Fruit fly (Drosophila melanogaster) whole organism, embryonic: ENCODE results near the gene Dhc62B.

ENCODE experiments used
- B-H2 ChIP-seq: fragments of 200-800 bp; sonication (Bioruptor generic); optimal IDR thresholded peaks from 2 replicates; lab custom pipeline; 2018; ENCODE audit warnings: missing biosample characterization, mild to moderate bottlenecking, missing genetic modification characterization
- Bteb2 ChIP-seq: fragments of 200-800 bp; sonication (Bioruptor generic); optimal IDR thresholded peaks from 2 replicates; lab custom pipeline; 2016; ENCODE audit warnings: missing biosample characterization, missing genetic modification characterization
- CG10209 ChIP-seq: fragments of 200-800 bp; sonication (Bioruptor generic); optimal IDR thresholded peaks from 3 replicates; lab custom pipeline; 2017; ENCODE audit warnings: missing biosample characterization, mild to moderate bottlenecking, missing genetic modification characterization, missing genetic modification reagents
- CG14667 ChIP-seq: fragments of 200-800 bp; sonication (Bioruptor generic); IDR thresholded peaks from 2 replicates; pipeline ENCODE4 v1.3.6; 2022; ENCODE audit warnings: missing biosample characterization, missing genetic modification characterization
- CG15601 ChIP-seq: fragments of 200-800 bp; sonication (Bioruptor generic); optimal IDR thresholded peaks from 3 replicates; lab custom pipeline; 2019; ENCODE audit warnings: missing biosample characterization, mild to moderate bottlenecking, missing genetic modification characterization, moderate library complexity
- CG17612 ChIP-seq: fragments of 200-800 bp; sonication (Bioruptor generic); IDR thresholded peaks from 2 replicates; pipeline ENCODE4 v1.3.6; 2022; ENCODE audit warnings: missing biosample characterization, missing genetic modification characterization
- CG18011 ChIP-seq: fragments of 200-800 bp; sonication (Bioruptor generic); optimal IDR thresholded peaks from 2 replicates; lab custom pipeline; 2017; ENCODE audit warnings: missing biosample characterization, missing genetic modification characterization, mild to moderate bottlenecking, moderate library complexity, missing genotype
- CG30431 ChIP-seq: fragments of 200-800 bp; sonication (Bioruptor generic); optimal IDR thresholded peaks from 2 replicates; lab custom pipeline; 2017; ENCODE audit warnings: missing biosample characterization, missing genetic modification characterization
- CG3281 ChIP-seq: fragments of 200-800 bp; sonication (Bioruptor generic); optimal IDR thresholded peaks from 3 replicates; lab custom pipeline; 2017; ENCODE audit warnings: missing biosample characterization, mild to moderate bottlenecking, missing genetic modification characterization
- CG34224 ChIP-seq: fragments of 200-800 bp; sonication (Bioruptor generic); IDR thresholded peaks from 3 replicates; pipeline ENCODE4 v1.3.6; 2022; ENCODE audit warnings: missing biosample characterization, missing genetic modification characterization; ENCODE audit not compliant: partially characterized antibody
- CG4424 ChIP-seq: fragments of 200-800 bp; sonication (Bioruptor generic); optimal IDR thresholded peaks from 3 replicates; lab custom pipeline; 2016; ENCODE audit warnings: missing biosample characterization, missing genetic modification characterization
- CG4854 ChIP-seq: fragments of 200-800 bp; sonication (Bioruptor generic); optimal IDR thresholded peaks from 2 replicates; lab custom pipeline; 2016; ENCODE audit warnings: missing biosample characterization, missing genetic modification characterization, inconsistent platforms
- CG8281 ChIP-seq: fragments of 200-800 bp; sonication (Bioruptor generic); optimal IDR thresholded peaks from 2 replicates; lab custom pipeline; 2018; ENCODE audit warnings: missing biosample characterization, mild to moderate bottlenecking, missing genetic modification characterization, moderate library complexity
- CG9437 ChIP-seq: fragments of 200-800 bp; sonication (Bioruptor generic); optimal IDR thresholded peaks from 2 replicates; lab custom pipeline; 2018; ENCODE audit warnings: missing biosample characterization, mild to moderate bottlenecking, missing genetic modification characterization
- CG9817 ChIP-seq: fragments of 200-800 bp; sonication (Bioruptor generic); optimal IDR thresholded peaks from 2 replicates; lab custom pipeline; 2018; ENCODE audit warnings: missing biosample characterization, mild to moderate bottlenecking, missing genetic modification characterization, moderate library complexity
- CHES-1-like ChIP-seq: fragments of 200-800 bp; sonication (Bioruptor generic); optimal IDR thresholded peaks from 2 replicates; lab custom pipeline; 2016; ENCODE audit warnings: missing biosample characterization, missing genetic modification characterization
- D ChIP-seq, 2 experiments: fragments of 200-800 bp in 1 of 2; fragments of >200 bp in 1 of 2; sonication (Bioruptor generic) in 1 of 2; optimal IDR thresholded peaks; 2 replicates in 1 of 2; 3 replicates in 1 of 2; lab custom pipeline; 2017; ENCODE audit warnings: mild to moderate bottlenecking in 1 of 2, missing biosample characterization in 1 of 2, missing genetic modification characterization in 1 of 2, missing genetic modification reagents in 1 of 2
- D19B ChIP-seq: fragments of 200-800 bp; sonication (Bioruptor generic); optimal IDR thresholded peaks from 2 replicates; lab custom pipeline; 2017; ENCODE audit warnings: missing biosample characterization, mild to moderate bottlenecking, missing genetic modification characterization
- Ets65A ChIP-seq: fragments of 200-800 bp; sonication (Bioruptor generic); peaks from one replicate; lab custom pipeline; 2016; ENCODE audit warnings: missing biosample characterization, missing genetic modification characterization
- Fer1 ChIP-seq: fragments of 200-800 bp; sonication (Bioruptor generic); optimal IDR thresholded peaks from 2 replicates; lab custom pipeline; 2017; ENCODE audit warnings: missing biosample characterization, mild to moderate bottlenecking, missing genetic modification characterization
- HHEX ChIP-seq: fragments of 200-800 bp; sonication (Bioruptor generic); optimal IDR thresholded peaks from 3 replicates; lab custom pipeline; 2017; ENCODE audit warnings: missing biosample characterization, mild to moderate bottlenecking, missing genetic modification characterization, missing genetic modification reagents
- HmgD ChIP-seq: fragments of 200-800 bp; sonication (Bioruptor generic); optimal IDR thresholded peaks from 3 replicates; lab custom pipeline; 2016; ENCODE audit warnings: missing biosample characterization, missing genetic modification characterization
- Hmx ChIP-seq: fragments of 200-800 bp; sonication (Bioruptor generic); optimal IDR thresholded peaks from 2 replicates; lab custom pipeline; 2016; ENCODE audit warnings: missing biosample characterization, missing genetic modification characterization
- Max ChIP-seq: fragments of 200-800 bp; sonication (Bioruptor generic); optimal IDR thresholded peaks from 2 replicates; lab custom pipeline; 2016; ENCODE audit warnings: missing biosample characterization, mild to moderate bottlenecking, missing genetic modification characterization
- NK7.1 ChIP-seq: fragments of 200-800 bp; sonication (Bioruptor generic); optimal IDR thresholded peaks from 3 replicates; lab custom pipeline; 2016; ENCODE audit warnings: missing biosample characterization, missing genetic modification characterization
- Sry-β ChIP-seq: fragments of 200-800 bp; sonication (Bioruptor generic); optimal IDR thresholded peaks from 2 replicates; lab custom pipeline; 2018; ENCODE audit warnings: missing biosample characterization, mild to moderate bottlenecking, missing genetic modification characterization, moderate library complexity
- Tbp ChIP-seq: fragments of >200 bp; optimal IDR thresholded peaks from 2 replicates; lab custom pipeline; 2018; ENCODE audit warnings: missing biosample characterization, missing genetic modification characterization
- ac ChIP-seq: fragments of 200-800 bp; sonication (Bioruptor generic); optimal IDR thresholded peaks from 3 replicates; lab custom pipeline; 2017; ENCODE audit warnings: missing biosample characterization, mild to moderate bottlenecking, missing genetic modification characterization
- amos ChIP-seq: fragments of 200-800 bp; sonication (Bioruptor generic); IDR thresholded peaks from 2 replicates; pipeline ENCODE4 v1.3.6; 2022; ENCODE audit warnings: missing biosample characterization, missing genetic modification characterization; ENCODE audit not compliant: partially characterized antibody
- ash1 ChIP-seq: fragments of 200-800 bp; sonication (Bioruptor generic); optimal IDR thresholded peaks from 2 replicates; lab custom pipeline; 2018; ENCODE audit warnings: missing biosample characterization, mild to moderate bottlenecking, missing genetic modification characterization
- bsh ChIP-seq, 2 experiments: fragments of 200-800 bp; sonication (Bioruptor generic); optimal IDR thresholded peaks; 2 replicates each; lab custom pipeline; 2017 to 2018; ENCODE audit warnings: mild to moderate bottlenecking in 2 of 2, missing biosample characterization in 2 of 2, missing genetic modification characterization in 2 of 2, moderate library complexity in 1 of 2
- chm ChIP-seq: fragments of 200-800 bp; sonication (Bioruptor generic); IDR thresholded peaks from 2 replicates; pipeline ENCODE4 v1.3.6; 2022; ENCODE audit warnings: missing biosample characterization, missing genetic modification characterization
- crol ChIP-seq: fragments of 200-800 bp; sonication (Bioruptor generic); IDR thresholded peaks from 2 replicates; pipeline ENCODE4 v1.3.6; 2022; ENCODE audit warnings: missing biosample characterization, missing genetic modification characterization
- dmrt11E ChIP-seq: fragments of 200-800 bp; sonication (Bioruptor generic); optimal IDR thresholded peaks from 3 replicates; lab custom pipeline; 2018; ENCODE audit warnings: missing biosample characterization, mild to moderate bottlenecking, missing genetic modification characterization, moderate library complexity
- eve ChIP-seq, 2 experiments: fragments of >200 bp; optimal IDR thresholded peaks; 2 replicates each; lab custom pipeline; 2017; ENCODE audit warnings: missing biosample characterization in 2 of 2, missing genetic modification characterization in 2 of 2
- gce ChIP-seq: fragments of 200-800 bp; sonication (Bioruptor generic); IDR thresholded peaks from 3 replicates; pipeline ENCODE4 v1.3.6; 2022; ENCODE audit warnings: missing biosample characterization, missing genetic modification characterization
- gem ChIP-seq: fragments of 200-800 bp; sonication (Bioruptor generic); optimal IDR thresholded peaks from 2 replicates; lab custom pipeline; 2019; ENCODE audit warnings: missing biosample characterization, mild to moderate bottlenecking, missing genetic modification characterization, moderate library complexity
- insv ChIP-seq, 2 experiments: fragments of 200-800 bp; sonication (Bioruptor generic); optimal IDR thresholded peaks; 3 replicates each; lab custom pipeline; 2016 to 2018; ENCODE audit warnings: missing biosample characterization in 2 of 2, missing genetic modification characterization in 2 of 2
- maf-S ChIP-seq: fragments of 200-800 bp; sonication (Bioruptor generic); optimal IDR thresholded peaks from 2 replicates; lab custom pipeline; 2016; ENCODE audit warnings: missing biosample characterization, missing genetic modification characterization
- odd ChIP-seq: fragments of 200-800 bp; sonication (Bioruptor generic); optimal IDR thresholded peaks from 2 replicates; lab custom pipeline; 2017; ENCODE audit warnings: missing biosample characterization, mild to moderate bottlenecking, missing genetic modification characterization
- pb ChIP-seq: fragments of 200-800 bp; sonication (Bioruptor generic); optimal IDR thresholded peaks from 3 replicates; lab custom pipeline; 2016; ENCODE audit warnings: missing biosample characterization, missing genetic modification characterization
- pita ChIP-seq: fragments of 200-800 bp; sonication (Bioruptor generic); optimal IDR thresholded peaks from 2 replicates; lab custom pipeline; 2017; ENCODE audit warnings: missing biosample characterization, mild to moderate bottlenecking, missing genetic modification characterization
- schlank ChIP-seq: fragments of 200-800 bp; sonication (Bioruptor generic); optimal IDR thresholded peaks from 2 replicates; lab custom pipeline; 2018; ENCODE audit warnings: missing biosample characterization, mild to moderate bottlenecking, missing genetic modification characterization
- shn ChIP-seq: fragments of 200-800 bp; sonication (Bioruptor generic); optimal IDR thresholded peaks from 3 replicates; lab custom pipeline; 2016; ENCODE audit warnings: missing biosample characterization, missing genetic modification characterization
- so ChIP-seq: fragments of 200-800 bp; sonication (Bioruptor generic); IDR thresholded peaks from 3 replicates; pipeline ENCODE4 v1.3.6; 2022; ENCODE audit warnings: missing biosample characterization, missing genetic modification characterization
- ssp ChIP-seq: fragments of 200-800 bp; sonication (Bioruptor generic); IDR thresholded peaks from 2 replicates; pipeline ENCODE4 v1.3.6; 2022; ENCODE audit warnings: missing biosample characterization, missing genetic modification characterization
- sug ChIP-seq: fragments of 200-800 bp; optimal IDR thresholded peaks from 2 replicates; lab custom pipeline; 2019; ENCODE audit warnings: missing biosample characterization, mild to moderate bottlenecking, missing genetic modification characterization, moderate library complexity
- tap ChIP-seq: fragments of 200-800 bp; optimal IDR thresholded peaks from 3 replicates; lab custom pipeline; 2019; ENCODE audit warnings: missing biosample characterization, mild to moderate bottlenecking, missing genetic modification characterization, moderate library complexity
- tin ChIP-seq: fragments of 200-800 bp; sonication (Bioruptor generic); optimal IDR thresholded peaks from 3 replicates; lab custom pipeline; 2016; ENCODE audit warnings: missing biosample characterization, missing genetic modification characterization
- trem ChIP-seq: fragments of 200-800 bp; optimal IDR thresholded peaks from 3 replicates; lab custom pipeline; 2019; ENCODE audit warnings: missing biosample characterization, mild to moderate bottlenecking, missing genetic modification characterization, moderate library complexity
- trh ChIP-seq: fragments of 200-800 bp; sonication (Bioruptor generic); optimal IDR thresholded peaks from 2 replicates; lab custom pipeline; 2016; ENCODE audit warnings: missing biosample characterization, missing genetic modification characterization
- wor ChIP-seq: fragments of 200-800 bp; sonication (Bioruptor generic); IDR thresholded peaks from 2 replicates; pipeline ENCODE4 v1.3.6; 2022; ENCODE audit warnings: missing biosample characterization, missing genetic modification characterization

Dhc62B gene

dm6 chr3L:1741107-1741506, 30.5 kb downstream of the Dhc62B start (continued):
- no peak for TF ChIP-seq NK7.1
- TF ChIP-seq CG14667: no peak
- no peak for TF ChIP-seq insv (GFP tag; optimal IDR thresholded peaks at IDR 0.05; lab: Kevin White, UChicago)
- no peak for TF ChIP-seq CG9817 (tag; lab: Kevin White, UChicago)
- no peak for TF ChIP-seq B-H2 (GFP tag; lab: Kevin White, UChicago)
- TF ChIP-seq tap (tag; lab: Kevin White, UChicago): no peak
- TF ChIP-seq CG18011 (GFP tag; lab: Kevin White, UChicago): no peak
- TF ChIP-seq Max (GFP tag; lab: Kevin White, UChicago): no peak
- TF ChIP-seq tin (GFP tag; lab: Kevin White, UChicago): no peak
- TF ChIP-seq amos (GFP tag; lab: Robert Waterston, UW): no peak
- TF ChIP-seq so (GFP tag; lab: Robert Waterston, UW): no peak
- no peak for TF ChIP-seq CG30431 (GFP tag; lab: Kevin White, UChicago)
- TF ChIP-seq CG4854 (GFP tag; lab: Kevin White, UChicago): no peak
- no peak for TF ChIP-seq bsh (GFP tag; optimal IDR thresholded peaks at IDR 0.05; lab: Kevin White, UChicago)
- no peak for TF ChIP-seq CG17612 (GFP tag; lab: Robert Waterston, UW)
- TF ChIP-seq CHES-1-like (GFP tag; lab: Kevin White, UChicago): no peak
- TF ChIP-seq CG10209 (GFP tag; lab: Kevin White, UChicago): no peak
- no peak for TF ChIP-seq CG8281
- no peak for TF ChIP-seq CG3281
- no peak for TF ChIP-seq CG4424
- TF ChIP-seq gce (GFP tag; lab: Robert Waterston, UW): no peak
- no peak for TF ChIP-seq dmrt11E (tag; lab: Kevin White, UChicago)
- TF ChIP-seq Ets65A: peak; percentile 77
- TF ChIP-seq ash1 (GFP tag; lab: Kevin White, UChicago): no peak
- TF ChIP-seq D19B (GFP tag; lab: Kevin White, UChicago): no peak
- TF ChIP-seq gem: peak; percentile 47
- no peak for TF ChIP-seq schlank (tag; lab: Kevin White, UChicago)
- no peak for TF ChIP-seq CG34224 (GFP tag; lab: Robert Waterston, UW)
- no peak for TF ChIP-seq trh (GFP tag; lab: Kevin White, UChicago)
- TF ChIP-seq odd (GFP tag; lab: Kevin White, UChicago): no peak
- no peak for TF ChIP-seq Hmx
- no peak for TF ChIP-seq pita (GFP tag; lab: Kevin White, UChicago)
- TF ChIP-seq Tbp (GFP tag; lab: Kevin White, UChicago): no peak
- TF ChIP-seq ac (GFP tag; lab: Kevin White, UChicago): no peak
- TF ChIP-seq Fer1 (GFP tag; lab: Kevin White, UChicago): no peak
- no peak for TF ChIP-seq sug (tag; lab: Kevin White, UChicago)
- TF ChIP-seq CG15601: no peak
- no peak for TF ChIP-seq HHEX (GFP tag; lab: Kevin White, UChicago)
- no peak for TF ChIP-seq Bteb2 (GFP tag; lab: Kevin White, UChicago)
- no peak for TF ChIP-seq Sry-β (GFP tag; lab: Kevin White, UChicago)
- TF ChIP-seq D (optimal IDR thresholded peaks at IDR 0.05; lab: Kevin White, UChicago): no peak
- no peak for TF ChIP-seq D (GFP tag; optimal IDR thresholded peaks at IDR 0.05; lab: Kevin White, UChicago)
- no peak for TF ChIP-seq eve (GFP tag; optimal IDR thresholded peaks at IDR 0.05; lab: Kevin White, UChicago)
- TF ChIP-seq pb (GFP tag; lab: Kevin White, UChicago): no peak
- peak; percentile 15 for TF ChIP-seq CG9437 (GFP tag; lab: Kevin White, UChicago)
- TF ChIP-seq maf-S (GFP tag; lab: Kevin White, UChicago): no peak
- TF ChIP-seq trem (tag; lab: Kevin White, UChicago): no peak
- no peak for TF ChIP-seq ssp (GFP tag; lab: Robert Waterston, UW)
- no peak for TF ChIP-seq crol
- TF ChIP-seq shn (GFP tag; lab: Kevin White, UChicago): no peak
- no peak for TF ChIP-seq chm (GFP tag; lab: Robert Waterston, UW)
- no peak for TF ChIP-seq wor
- no peak for TF ChIP-seq HmgD (GFP tag; lab: Kevin White, UChicago)
